Fruit fly (Drosophila melanogaster): Measurements from ENCODE around the gene Orc5.

The Orc5 gene

DNA sequence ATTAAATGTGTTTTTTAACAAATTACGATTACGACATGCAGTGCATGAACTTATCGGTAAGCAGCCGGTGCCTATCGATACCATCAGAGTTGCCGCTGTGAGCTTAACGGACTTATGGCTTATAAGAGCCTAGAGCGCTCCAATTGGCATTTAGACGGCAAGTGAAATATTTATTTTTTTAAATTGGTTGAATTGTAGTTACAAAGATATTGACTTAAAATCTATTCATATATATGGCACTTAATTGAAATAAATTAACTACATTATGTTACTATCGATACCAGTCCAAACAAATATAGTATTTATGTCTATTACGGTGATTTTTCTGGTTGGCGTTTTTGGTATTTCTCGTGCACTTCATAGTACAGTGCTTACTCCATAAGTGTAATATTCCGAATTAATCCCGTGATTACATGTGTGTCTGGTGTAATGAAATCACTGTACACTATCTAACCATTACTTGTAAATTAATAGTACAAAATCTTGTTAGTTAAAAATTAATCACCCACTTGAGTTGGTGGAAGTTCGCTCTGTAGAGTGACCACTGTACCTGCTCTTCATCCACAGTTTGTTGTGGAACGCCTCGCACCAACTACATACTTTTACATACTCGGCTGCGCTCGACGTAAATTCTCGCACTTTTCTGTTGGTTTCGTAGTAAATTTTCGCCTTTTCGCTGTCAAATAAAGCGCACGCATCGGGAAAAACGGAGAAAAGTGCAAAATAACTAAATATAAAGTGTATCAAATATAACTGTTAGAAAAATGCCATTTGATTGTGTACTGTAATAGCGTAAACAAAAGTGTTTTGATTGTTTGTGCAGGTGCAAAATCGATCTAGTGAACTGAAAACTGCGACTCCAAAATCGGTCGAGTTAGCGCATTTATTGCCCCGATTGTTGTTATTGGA lies 5.6 kb downstream of the Orc5 start, which contains the start of the genes mRpS23 and CenG1A (continued):
- peak; percentile 99 for TF ChIP-seq Lhr (GFP tag; optimal IDR thresholded peaks at IDR 0.05)
- peak in 1 of 2 experiments; percentile 97 for TF ChIP-seq Hr78 (GFP tag; optimal IDR thresholded peaks at IDR 0.05)
- TF ChIP-seq CG1603 (tag; optimal IDR thresholded peaks at IDR 0.05) = peak; percentile 99
- TF ChIP-seq CG14441 (GFP tag; IDR thresholded peaks at IDR 0.05) = peak; percentile 100
- TF ChIP-seq Deaf1 (tag; optimal IDR thresholded peaks at IDR 0.05) = peak; percentile 91
- peak; percentile 99 for TF ChIP-seq wek (GFP tag; optimal IDR thresholded peaks at IDR 0.05)
- TF ChIP-seq tll (GFP tag; optimal IDR thresholded peaks at IDR 0.05) = peak; percentile 53 to 80
- peak; percentile 98 for TF ChIP-seq D19A (tag; optimal IDR thresholded peaks at IDR 0.05)
- peak; percentile 64 for TF ChIP-seq CG42726 (GFP tag; IDR thresholded peaks at IDR 0.05; ENCODE audit: partially characterized antibody)
- TF ChIP-seq CG17385 (GFP tag; optimal IDR thresholded peaks at IDR 0.05) = peak; percentile 100
- peak; percentile 100 for TF ChIP-seq CG1233 (GFP tag; optimal IDR thresholded peaks at IDR 0.05)
- peak; percentile 100 for TF ChIP-seq CG9932 (GFP tag; IDR thresholded peaks at IDR 0.05)
- TF ChIP-seq lov (optimal IDR thresholded peaks at IDR 0.05) = no peak
- peak; percentile 100 for TF ChIP-seq lov (GFP tag; IDR thresholded peaks at IDR 0.05)
- TF ChIP-seq CG12071 (GFP tag; optimal IDR thresholded peaks at IDR 0.05) = peak; percentile 100
- TF ChIP-seq CG10565 (GFP tag; optimal IDR thresholded peaks at IDR 0.05) = peak; percentile 99
- peak; percentile 96 for TF ChIP-seq CG3163 (GFP tag; optimal IDR thresholded peaks at IDR 0.05)
- TF ChIP-seq CG6654 (GFP tag; optimal IDR thresholded peaks at IDR 0.05) = peak; percentile 95
- peak; percentile 100 for TF ChIP-seq CG1529 (GFP tag; optimal IDR thresholded peaks at IDR 0.05)
- TF ChIP-seq HHEX (GFP tag; optimal IDR thresholded peaks at IDR 0.05) = peak; percentile 100
- no peak for TF ChIP-seq corto (GFP tag; optimal IDR thresholded peaks at IDR 0.05)
- peak; percentile 88 for TF ChIP-seq pzg (GFP tag; optimal IDR thresholded peaks at IDR 0.05)
- peak; percentile 94 for TF ChIP-seq stwl (tag; optimal IDR thresholded peaks at IDR 0.05)
- peak; percentile 100 for TF ChIP-seq dati (GFP tag; IDR thresholded peaks at IDR 0.05)
- TF ChIP-seq kni (GFP tag; optimal IDR thresholded peaks at IDR 0.05) = peak; percentile 94
- TF ChIP-seq bigmax (GFP tag; optimal IDR thresholded peaks at IDR 0.05) = peak; percentile 89
- TF ChIP-seq CG8944 (GFP tag; optimal IDR thresholded peaks at IDR 0.05) = peak; percentile 100
- TF ChIP-seq jing (GFP tag; optimal IDR thresholded peaks at IDR 0.05) = peak; percentile 100
- TF ChIP-seq bcd (GFP tag; optimal IDR thresholded peaks at IDR 0.05) = peak; percentile 100
- peak; percentile 100 for TF ChIP-seq salm (tag; optimal IDR thresholded peaks at IDR 0.05)
- TF ChIP-seq CG3995 (GFP tag; optimal IDR thresholded peaks at IDR 0.05) = peak; percentile 95
- peak; percentile 100 for TF ChIP-seq CG12659 (GFP tag; optimal IDR thresholded peaks at IDR 0.05)
- TF ChIP-seq CG10321 (GFP tag; IDR thresholded peaks at IDR 0.05) = peak; percentile 92
- peak; percentile 99 for TF ChIP-seq CG13123 (GFP tag; optimal IDR thresholded peaks at IDR 0.05)
- TF ChIP-seq pb (GFP tag; optimal IDR thresholded peaks at IDR 0.05) = peak; percentile 99
- peak; percentile 60 for TF ChIP-seq zf30C (GFP tag; optimal IDR thresholded peaks at IDR 0.05)
- TF ChIP-seq CrebB (tag; optimal IDR thresholded peaks at IDR 0.05) = peak; percentile 100
- TF ChIP-seq ara (GFP tag; IDR thresholded peaks at IDR 0.05) = peak; percentile 100
- peak; percentile 97 for TF ChIP-seq ssp (GFP tag; IDR thresholded peaks at IDR 0.05)
- peak; percentile 99 for TF ChIP-seq da (GFP tag; optimal IDR thresholded peaks at IDR 0.05)
- peak; percentile 100 for TF ChIP-seq Sox102F (GFP tag; optimal IDR thresholded peaks at IDR 0.05)
- TF ChIP-seq Dad (GFP tag; optimal IDR thresholded peaks at IDR 0.05) = peak; percentile 100
- peak; percentile 99 for TF ChIP-seq CG11398 (GFP tag; optimal IDR thresholded peaks at IDR 0.05)
- peak; percentile 100 for TF ChIP-seq chm (GFP tag; IDR thresholded peaks at IDR 0.05)
- TF ChIP-seq CG6254 (GFP tag; optimal IDR thresholded peaks at IDR 0.05) = peak; percentile 98
- TF ChIP-seq CG14014 (GFP tag; IDR thresholded peaks at IDR 0.05) = peak; percentile 100
- peak; percentile 100 for TF ChIP-seq vfl (GFP tag; optimal IDR thresholded peaks at IDR 0.05)
- TF ChIP-seq pnt (GFP tag; optimal IDR thresholded peaks at IDR 0.05) = peak; percentile 100

Measured in whole organism, embryonic.